Worm (Caenorhabditis elegans) whole organism, late embryonic: ENCODE measurements around the gene D1086.3.

Experiments
- T23F11.4 ChIP-seq: fragments of 200-800 bp; sonication (Bioruptor generic); optimal IDR thresholded peaks from 2 replicates; lab custom pipeline; 2018; ENCODE audit warnings: mild to moderate bottlenecking, missing genetic modification characterization, missing compliant biosample characterization
- ets-4 ChIP-seq: sonication (generic microtip); optimal IDR thresholded peaks from 2 replicates; lab custom pipeline; 2016; ENCODE audit warnings: missing genetic modification characterization, missing compliant biosample characterization
- nhr-11 ChIP-seq: fragments of 150-350 bp; optimal IDR thresholded peaks from 2 replicates; lab custom pipeline; 2014; ENCODE audit warnings: missing biosample characterization, missing genetic modification characterization
- rnt-1 ChIP-seq: sonication (generic microtip); optimal IDR thresholded peaks from 2 replicates; lab custom pipeline; 2016; ENCODE audit warnings: missing genetic modification characterization, missing compliant biosample characterization

- TF ChIP-seq T23F11.4, result no peak
- TF ChIP-seq nhr-11 (tag; lab: Kevin White, UChicago), result no peak
- TF ChIP-seq ets-4 (tag; lab: Kevin White, UChicago), result no peak
- no peak for TF ChIP-seq rnt-1 (tag; lab: Kevin White, UChicago)
These were observed 7.0 kb upstream of the D1086.3 start, which contains the start of gene D1086.18 for ce11 chrV:14085589-14085988.
